Fruit fly (Drosophila melanogaster): ENCODE measurements around the gene mab-21.

mab-21 gene

DNA sequence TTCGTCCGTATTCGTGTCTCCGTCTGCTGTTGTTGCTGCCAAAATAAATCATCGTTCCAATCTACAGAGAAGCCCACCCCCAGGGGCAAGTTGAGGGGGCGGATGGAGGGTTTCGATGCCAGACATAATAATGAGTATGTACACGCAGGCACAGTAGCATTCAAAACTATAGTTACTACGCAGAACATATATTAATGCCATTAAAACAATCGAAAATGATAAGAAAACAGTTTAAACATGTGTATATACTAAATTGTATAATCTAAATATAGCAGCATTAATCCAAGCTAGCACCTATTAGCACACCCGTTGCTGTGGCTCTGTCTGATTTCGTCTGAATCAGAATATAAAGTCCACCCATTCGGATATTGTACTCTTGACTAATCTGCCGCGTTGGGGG is 32.1 kb downstream of the mab-21 start (continued):
- peak; percentile 64 for TF ChIP-seq H2.0 (GFP tag; IDR thresholded peaks at IDR 0.05)
- peak; percentile 41 for TF ChIP-seq Dad (GFP tag; optimal IDR thresholded peaks at IDR 0.05)
- TF ChIP-seq Fer2 (tag; optimal IDR thresholded peaks at IDR 0.05), result peak; percentile 17
- peak; percentile 89 for TF ChIP-seq slbo (GFP tag; IDR thresholded peaks at IDR 0.05)
- peak; percentile 56 for TF ChIP-seq CG10654 (GFP tag; optimal IDR thresholded peaks at IDR 0.05)
- peak; percentile 30 for TF ChIP-seq Usf (GFP tag; optimal IDR thresholded peaks at IDR 0.05)
- TF ChIP-seq Deaf1 (tag; optimal IDR thresholded peaks at IDR 0.05), result peak; percentile 57
- peak; percentile 74 for TF ChIP-seq CG9215 (GFP tag; IDR thresholded peaks at IDR 0.05)
- peak; percentile 56 for TF ChIP-seq CG4424 (GFP tag; optimal IDR thresholded peaks at IDR 0.05)
- TF ChIP-seq Pdp1 (GFP tag; optimal IDR thresholded peaks at IDR 0.05), result peak; percentile 65 to 80
- peak; percentile 71 for TF ChIP-seq fd3F (GFP tag; optimal IDR thresholded peaks at IDR 0.05)
- peak; percentile 32; the same call in 1 of the 3 replicates for TF ChIP-seq jigr1 (GFP tag; IDR thresholded peaks at IDR 0.05)
- TF ChIP-seq Ets65A (GFP tag), result peak; percentile 78
- TF ChIP-seq Optix (GFP tag; IDR thresholded peaks at IDR 0.05), result peak; percentile 50; the same call in 1 of the 3 replicates
- no peak for TF ChIP-seq crp (GFP tag; optimal IDR thresholded peaks at IDR 0.05)
- peak; percentile 82 for TF ChIP-seq CG14441 (GFP tag; IDR thresholded peaks at IDR 0.05)
- TF ChIP-seq CG10147 (GFP tag; optimal IDR thresholded peaks at IDR 0.05), result peak; percentile 68
- no peak for TF ChIP-seq CG3995 (GFP tag; optimal IDR thresholded peaks at IDR 0.05)
- peak; percentile 54 for TF ChIP-seq CG2875 (GFP tag; optimal IDR thresholded peaks at IDR 0.05)
- TF ChIP-seq nmo (GFP tag; optimal IDR thresholded peaks at IDR 0.05), result peak; percentile 70
- peak; percentile 38 for TF ChIP-seq CG11723 (GFP tag; optimal IDR thresholded peaks at IDR 0.05)
- peak; percentile 76 for TF ChIP-seq ara (GFP tag; IDR thresholded peaks at IDR 0.05)
- no peak for TF ChIP-seq en (GFP tag; optimal IDR thresholded peaks at IDR 0.05)
- peak; percentile 12 for TF ChIP-seq CG16815 (GFP tag; optimal IDR thresholded peaks at IDR 0.05)
- TF ChIP-seq pum (GFP tag; optimal IDR thresholded peaks at IDR 0.05), result no peak
- peak; percentile 48 for TF ChIP-seq Side (GFP tag; optimal IDR thresholded peaks at IDR 0.05)
- TF ChIP-seq CTCF (GFP tag; optimal IDR thresholded peaks at IDR 0.05), result peak; percentile 5
- peak; percentile 31 for TF ChIP-seq crc (GFP tag; optimal IDR thresholded peaks at IDR 0.05)
- TF ChIP-seq CG10565 (GFP tag; optimal IDR thresholded peaks at IDR 0.05), result no peak
- TF ChIP-seq insv (GFP tag; optimal IDR thresholded peaks at IDR 0.05), result no peak
- peak; percentile 5 for TF ChIP-seq grn (GFP tag; optimal IDR thresholded peaks at IDR 0.05)
- peak; percentile 14 for TF ChIP-seq tx (GFP tag; optimal IDR thresholded peaks at IDR 0.05)
- peak; percentile 52 for TF ChIP-seq CG9727 (GFP tag; optimal IDR thresholded peaks at IDR 0.05)
- TF ChIP-seq Med (GFP tag), result peak; percentile 94
- TF ChIP-seq luna (GFP tag; optimal IDR thresholded peaks at IDR 0.05), result no peak
- TF ChIP-seq CG2116 (GFP tag; optimal IDR thresholded peaks at IDR 0.05), result no peak
- no peak for TF ChIP-seq lola (GFP tag; optimal IDR thresholded peaks at IDR 0.05)
- TF ChIP-seq Stat92E (GFP tag; optimal IDR thresholded peaks at IDR 0.05), result no peak
- peak; percentile 72 for TF ChIP-seq kay (GFP tag; optimal IDR thresholded peaks at IDR 0.05)
- TF ChIP-seq CG3847 (GFP tag; IDR thresholded peaks at IDR 0.05), result peak; percentile 79
- peak; percentile 46 for TF ChIP-seq CG15011 (GFP tag; optimal IDR thresholded peaks at IDR 0.05)
- peak; percentile 73 for TF ChIP-seq CG34376 (GFP tag; optimal IDR thresholded peaks at IDR 0.05)
- no peak for TF ChIP-seq CG3838 (GFP tag; optimal IDR thresholded peaks at IDR 0.05)
- TF ChIP-seq PHDP (tag; optimal IDR thresholded peaks at IDR 0.05), result peak; percentile 77
- TF ChIP-seq ro (GFP tag; IDR thresholded peaks at IDR 0.05), result peak; percentile 12; the same call in 1 of the 2 replicates
- TF ChIP-seq tup (GFP tag; optimal IDR thresholded peaks at IDR 0.05), result peak; percentile 36
- peak; percentile 29 for TF ChIP-seq Asciz (GFP tag; optimal IDR thresholded peaks at IDR 0.05)
- TF ChIP-seq Sry-β (GFP tag; optimal IDR thresholded peaks at IDR 0.05), result no peak
- TF ChIP-seq Hmr (GFP tag; optimal IDR thresholded peaks at IDR 0.05), result peak; percentile 82
- no peak for TF ChIP-seq Trl (optimal IDR thresholded peaks at IDR 0.05)
- TF ChIP-seq Trl (GFP tag; optimal IDR thresholded peaks at IDR 0.05), result peak; percentile 59
